Worm (Caenorhabditis elegans) whole organism, early embryonic: ENCODE data around the gene gcy-34.

ENCODE experiments used
- B0310.2 ChIP-seq: sonication (generic microtip); optimal IDR thresholded peaks from 2 replicates; lab custom pipeline; 2016; ENCODE audit warnings: mild to moderate bottlenecking, missing genetic modification characterization, missing compliant biosample characterization
- aly-1 ChIP-seq: sonication (generic microtip); optimal IDR thresholded peaks from 2 replicates; lab custom pipeline; 2016; ENCODE audit warnings: missing genetic modification characterization, missing compliant biosample characterization
- ama-1 ChIP-seq: fragments of 150-350 bp; optimal IDR thresholded peaks from 2 replicates; lab custom pipeline; 2014
- ceh-13 ChIP-seq: fragments of 200-800 bp; sonication (Bioruptor generic); optimal IDR thresholded peaks from 2 replicates; lab custom pipeline; 2018; ENCODE audit warnings: mild to moderate bottlenecking, missing genetic modification characterization, missing compliant biosample characterization
- flt-1 ChIP-seq: fragments of 200-800 bp; sonication (Bioruptor generic); IDR thresholded peaks from 2 replicates; pipeline ENCODE4 v1.3.6; 2022; ENCODE audit warnings: missing genetic modification characterization, missing compliant biosample characterization
- hmbx-1 ChIP-seq: sonication (generic microtip); optimal IDR thresholded peaks from 2 replicates; lab custom pipeline; 2016; ENCODE audit warnings: mild to moderate bottlenecking, missing genetic modification characterization, missing compliant biosample characterization
- hmg-4 ChIP-seq: fragments of 200-800 bp; sonication (Bioruptor generic); optimal IDR thresholded peaks from 2 replicates; lab custom pipeline; 2018; ENCODE audit warnings: mild to moderate bottlenecking, missing genetic modification characterization, missing compliant biosample characterization
- hnd-1 ChIP-seq: sonication (generic microtip); optimal IDR thresholded peaks from 2 replicates; lab custom pipeline; 2016; ENCODE audit warnings: missing genetic modification characterization, missing compliant biosample characterization
- pes-1 ChIP-seq: fragments of 200-800 bp; sonication (Bioruptor generic); IDR thresholded peaks from 2 replicates; pipeline ENCODE4 v1.3.6; 2022; ENCODE audit warnings: missing genetic modification reagents, missing genetic modification characterization, missing compliant biosample characterization
- scrt-1 ChIP-seq: fragments of 200-800 bp; sonication (Bioruptor generic); IDR thresholded peaks from 2 replicates; pipeline ENCODE4 v1.3.6; 2022; ENCODE audit warnings: missing genetic modification characterization, missing compliant biosample characterization
- sea-1 ChIP-seq: fragments of 200-800 bp; sonication (Bioruptor generic); conservative IDR thresholded peaks from 2 replicates; pipeline ENCODE4 v1.3.6; 2022; ENCODE audit warnings: missing genetic modification characterization, missing compliant biosample characterization
- tbx-11 ChIP-seq: fragments of 200-800 bp; sonication (Bioruptor generic); IDR thresholded peaks from 2 replicates; pipeline ENCODE4 v1.3.6; 2022; ENCODE audit warnings: missing genetic modification characterization, missing compliant biosample characterization
- tbx-37 ChIP-seq: fragments of 200-800 bp; sonication (Bioruptor generic); conservative IDR thresholded peaks from 2 replicates; pipeline ENCODE4 v1.3.6; 2022; ENCODE audit warnings: missing genetic modification reagents, missing genetic modification characterization, missing compliant biosample characterization
- tra-4 ChIP-seq: sonication (generic microtip); optimal IDR thresholded peaks from 2 replicates; lab custom pipeline; 2017; ENCODE audit warnings: missing genetic modification characterization, missing compliant biosample characterization

DNA sequence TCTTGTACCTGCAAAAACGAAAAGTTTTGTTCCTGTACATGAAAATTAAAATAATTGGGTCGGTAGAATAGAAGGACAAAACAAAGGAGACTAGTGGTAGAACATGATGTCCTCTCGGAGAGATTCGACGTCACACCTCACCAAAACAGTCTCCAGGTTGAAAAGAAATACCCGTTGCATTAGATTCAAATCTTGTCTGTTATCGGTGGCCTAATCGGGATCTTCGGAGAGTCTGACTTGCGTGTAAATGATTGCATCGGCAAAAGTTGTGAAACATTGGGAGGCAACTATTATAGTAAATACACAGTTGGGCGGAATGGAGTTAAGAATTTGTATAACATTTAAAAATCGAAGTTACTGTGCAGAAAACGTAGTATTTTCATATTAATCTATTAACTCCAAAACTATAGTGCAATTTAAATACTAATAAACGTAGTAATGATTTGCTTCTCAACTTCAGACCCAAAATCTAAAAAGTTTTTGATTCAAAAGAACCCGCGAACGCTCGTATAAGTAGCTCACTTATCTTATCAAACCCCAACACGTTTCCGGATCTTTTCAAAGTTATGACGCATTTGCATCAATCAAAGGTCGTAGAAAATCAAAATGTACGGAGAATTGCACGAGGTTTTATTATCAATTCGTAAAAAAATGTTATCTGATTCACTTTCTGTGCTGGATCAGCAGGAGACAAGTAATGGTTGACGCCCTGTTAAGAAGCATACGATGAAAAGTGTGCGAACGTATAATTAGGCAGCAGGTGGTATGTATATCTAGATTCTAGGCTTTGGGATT is 52.1 kb downstream of the gcy-34 start, which contains the start of gene nhr-168:
- no peak for TF ChIP-seq pes-1 (GFP tag; lab: Robert Waterston, UW)
- TF ChIP-seq sea-1 (GFP tag; lab: Robert Waterston, UW): no peak
- no peak for TF ChIP-seq scrt-1 (GFP tag; lab: Robert Waterston, UW)
- TF ChIP-seq tbx-11 (GFP tag; lab: Robert Waterston, UW): no peak
- TF ChIP-seq hmg-4 (GFP tag; lab: Kevin White, UChicago): no peak
- TF ChIP-seq ama-1: no peak
- no peak for TF ChIP-seq tra-4 (tag; lab: Kevin White, UChicago)
- no peak for TF ChIP-seq hmbx-1
- TF ChIP-seq B0310.2 (tag; lab: Kevin White, UChicago): no peak
- TF ChIP-seq ceh-13 (GFP tag; lab: Kevin White, UChicago): no peak
- no peak for TF ChIP-seq tbx-37 (GFP tag; lab: Robert Waterston, UW)
- no peak for TF ChIP-seq flt-1
- no peak for TF ChIP-seq aly-1 (tag; lab: Kevin White, UChicago)
- TF ChIP-seq hnd-1 (tag; lab: Kevin White, UChicago): no peak
